Worm (Caenorhabditis elegans) whole organism, young adult: ENCODE results near the gene cyp-35B1.

Experiments
- B0336.3 ChIP-seq: fragments of 200-800 bp; sonication (Bioruptor generic); IDR thresholded peaks from 2 replicates; pipeline ENCODE4 v1.3.6; 2022; ENCODE audit warnings: missing genetic modification characterization, missing compliant biosample characterization
- F23B12.7 ChIP-seq: sonication (generic microtip); optimal IDR thresholded peaks from 2 replicates; lab custom pipeline; 2017; ENCODE audit warnings: missing genetic modification characterization, mild to moderate bottlenecking, missing compliant biosample characterization, antibody characterized with exemption, moderate library complexity; ENCODE audit not compliant: insufficient read depth
- F39B2.1 ChIP-seq: fragments of 200-800 bp; sonication (Bioruptor generic); IDR thresholded peaks from 2 replicates; pipeline ENCODE4 v1.3.6; 2022; ENCODE audit warnings: missing genetic modification reagents, missing genetic modification characterization, missing compliant biosample characterization
- Y56A3A.18 ChIP-seq: fragments of 200-800 bp; sonication (Bioruptor generic); IDR thresholded peaks from 2 replicates; pipeline ENCODE4 v1.3.6; 2022; ENCODE audit warnings: missing genetic modification reagents, missing genetic modification characterization, missing compliant biosample characterization
- Y95B8A.8 ChIP-seq: fragments of 200-800 bp; sonication (Bioruptor generic); IDR thresholded peaks from 2 replicates; pipeline ENCODE4 v1.3.6; 2022; ENCODE audit warnings: missing genetic modification reagents, missing genetic modification characterization, missing compliant biosample characterization
- ama-1 ChIP-seq, 3 experiments: fragments of 150-350 bp in 1 of 3; sonication (generic microtip) in 2 of 3; optimal IDR thresholded peaks; 2 replicates each; lab custom pipeline; 2014 to 2018; ENCODE audit warnings: missing biosample characterization in 2 of 3, missing genetic modification characterization in 2 of 3, missing genetic modification reagents in 2 of 3
- aptf-2 ChIP-seq: fragments of 200-800 bp; sonication (Bioruptor generic); conservative IDR thresholded peaks from 2 replicates; pipeline ENCODE4 v1.3.6; 2022; ENCODE audit warnings: missing genetic modification reagents, missing genetic modification characterization, missing compliant biosample characterization
- atf-7 ChIP-seq: sonication (generic microtip); optimal IDR thresholded peaks from 2 replicates; lab custom pipeline; 2017; ENCODE audit warnings: mild to moderate bottlenecking, missing genetic modification characterization, missing compliant biosample characterization
- attf-6 ChIP-seq: fragments of 200-800 bp; sonication (Bioruptor generic); IDR thresholded peaks from 2 replicates; pipeline ENCODE4 v1.3.6; 2022; ENCODE audit warnings: missing genetic modification reagents, missing genetic modification characterization, missing compliant biosample characterization
- bed-2 ChIP-seq: fragments of 200-800 bp; sonication (Bioruptor generic); IDR thresholded peaks from 2 replicates; pipeline ENCODE4 v1.3.6; 2022; ENCODE audit warnings: missing genetic modification reagents, missing genetic modification characterization, missing compliant biosample characterization
- dpff-1 ChIP-seq: sonication (generic microtip); optimal IDR thresholded peaks from 2 replicates; lab custom pipeline; 2017; ENCODE audit warnings: mild to moderate bottlenecking, missing genetic modification characterization, missing compliant biosample characterization
- egl-44 ChIP-seq: fragments of 200-800 bp; sonication (Bioruptor generic); IDR thresholded peaks from 2 replicates; pipeline ENCODE4 v1.3.6; 2022; ENCODE audit warnings: missing genetic modification reagents, missing genetic modification characterization, missing compliant biosample characterization
- fkh-3 ChIP-seq: sonication (generic microtip); optimal IDR thresholded peaks from 2 replicates; lab custom pipeline; 2016; ENCODE audit warnings: mild to moderate bottlenecking, missing genetic modification characterization, missing compliant biosample characterization
- hsf-1 ChIP-seq: fragments of 200-800 bp; sonication (Bioruptor generic); IDR thresholded peaks from 2 replicates; pipeline ENCODE4 v1.3.6; 2022; ENCODE audit warnings: missing genetic modification reagents, missing genetic modification characterization, missing compliant biosample characterization
- lag-1 ChIP-seq: fragments of 200-800 bp; sonication (Bioruptor generic); IDR thresholded peaks from 2 replicates; pipeline ENCODE4 v1.3.6; 2022; ENCODE audit warnings: missing genetic modification reagents, missing genetic modification characterization, missing compliant biosample characterization
- let-526 ChIP-seq: fragments of 200-800 bp; sonication (Bioruptor generic); IDR thresholded peaks from 2 replicates; pipeline ENCODE4 v1.3.6; 2022; ENCODE audit warnings: missing genetic modification reagents, missing genetic modification characterization, missing compliant biosample characterization
- lin-40 ChIP-seq: sonication (generic microtip); optimal IDR thresholded peaks from 2 replicates; lab custom pipeline; 2016; ENCODE audit warnings: missing genetic modification characterization, mild to moderate bottlenecking, missing compliant biosample characterization, missing genotype, missing genetic modification reagents
- madf-3 ChIP-seq: fragments of 200-800 bp; sonication (Bioruptor generic); IDR thresholded peaks from 2 replicates; pipeline ENCODE4 v1.3.6; 2022; ENCODE audit warnings: missing genetic modification reagents, missing genetic modification characterization, missing compliant biosample characterization
- mel-28 ChIP-seq: sonication (generic microtip); optimal IDR thresholded peaks from 2 replicates; lab custom pipeline; 2016; ENCODE audit warnings: borderline replicate concordance, mild to moderate bottlenecking, missing genetic modification characterization, missing compliant biosample characterization
- nhr-27 ChIP-seq: fragments of 200-800 bp; sonication (Bioruptor generic); optimal IDR thresholded peaks from 2 replicates; lab custom pipeline; 2018; ENCODE audit warnings: mild to moderate bottlenecking, missing genetic modification characterization, moderate library complexity, missing compliant biosample characterization
- rec-8 ChIP-seq, 2 experiments: sonication (generic microtip); optimal IDR thresholded peaks; 2 replicates each; lab custom pipeline; 2016; ENCODE audit warnings: mild to moderate bottlenecking in 2 of 2, missing genetic modification characterization in 2 of 2, missing genetic modification reagents in 2 of 2, missing genotype in 2 of 2, missing biosample characterization in 1 of 2, missing compliant biosample characterization in 1 of 2, moderate library complexity in 1 of 2
- snpc-3.4 ChIP-seq: sonication (generic microtip); optimal IDR thresholded peaks from 2 replicates; lab custom pipeline; 2017; ENCODE audit warnings: missing genetic modification characterization, mild to moderate bottlenecking, missing compliant biosample characterization, antibody characterized with exemption, moderate library complexity, missing genotype, missing genetic modification reagents
- somi-1 ChIP-seq: fragments of 200-800 bp; sonication (Bioruptor generic); optimal IDR thresholded peaks from 2 replicates; lab custom pipeline; 2018; ENCODE audit warnings: mild to moderate bottlenecking, missing genetic modification characterization, missing compliant biosample characterization
- tlf-1 ChIP-seq: fragments of 200-800 bp; sonication (Bioruptor generic); optimal IDR thresholded peaks from 2 replicates; lab custom pipeline; 2018; ENCODE audit warnings: mild to moderate bottlenecking, missing genetic modification characterization, missing compliant biosample characterization
- unc-62 ChIP-seq: fragments of 150-350 bp; optimal IDR thresholded peaks from 2 replicates; lab custom pipeline; 2014; ENCODE audit warnings: missing biosample characterization, missing genetic modification reagents, missing genetic modification characterization
- xnd-1 ChIP-seq: sonication (generic microtip); optimal IDR thresholded peaks from 2 replicates; lab custom pipeline; 2016; ENCODE audit warnings: missing genotype, missing genetic modification reagents, missing genetic modification characterization, missing compliant biosample characterization
- ztf-28 ChIP-seq: fragments of 200-800 bp; sonication (Bioruptor generic); IDR thresholded peaks from 2 replicates; pipeline ENCODE4 v1.3.6; 2022; ENCODE audit warnings: missing genetic modification reagents, missing genetic modification characterization, missing compliant biosample characterization

Gene cyp-35B1

DNA sequence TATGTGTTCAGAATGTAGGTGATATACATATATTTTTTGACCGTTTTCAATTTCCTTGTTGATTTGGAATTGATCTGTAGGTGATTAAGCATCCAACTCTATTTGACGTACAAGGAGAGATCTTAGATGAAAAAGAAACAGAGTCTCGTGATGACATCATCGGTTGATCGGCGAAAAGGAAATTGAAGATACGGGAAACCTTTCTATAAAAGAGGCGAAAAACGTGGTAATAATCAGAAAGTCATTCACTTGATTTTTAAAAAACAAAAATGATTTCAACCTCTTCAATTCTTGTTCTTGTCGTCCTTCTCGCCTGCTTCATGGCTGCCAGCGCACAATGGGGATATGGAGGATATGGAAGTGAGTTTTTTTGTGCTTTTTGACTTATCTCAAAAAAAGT is 45.3 kb downstream of the cyp-35B1 start, which contains the start of gene nlp-29:
Gene nlp-29, plus strand, starts transcription at position 248 of the 400 bp plus-strand sequence.
- no peak for TF ChIP-seq mel-28
- no peak for TF ChIP-seq lag-1 (GFP tag; lab: Robert Waterston, UW)
- no peak for TF ChIP-seq rec-8 (tag; optimal IDR thresholded peaks at IDR 0.05; lab: Kevin White, UChicago)
- TF ChIP-seq atf-7 (tag; lab: Kevin White, UChicago) = no peak
- no peak for TF ChIP-seq hsf-1
- no peak for TF ChIP-seq F39B2.1 (GFP tag; lab: Robert Waterston, UW)
- TF ChIP-seq Y56A3A.18 = no peak
- no peak for TF ChIP-seq fkh-3 (tag; lab: Kevin White, UChicago)
- TF ChIP-seq B0336.3 (GFP tag; lab: Robert Waterston, UW) = no peak
- TF ChIP-seq bed-2 = no peak

DNA sequence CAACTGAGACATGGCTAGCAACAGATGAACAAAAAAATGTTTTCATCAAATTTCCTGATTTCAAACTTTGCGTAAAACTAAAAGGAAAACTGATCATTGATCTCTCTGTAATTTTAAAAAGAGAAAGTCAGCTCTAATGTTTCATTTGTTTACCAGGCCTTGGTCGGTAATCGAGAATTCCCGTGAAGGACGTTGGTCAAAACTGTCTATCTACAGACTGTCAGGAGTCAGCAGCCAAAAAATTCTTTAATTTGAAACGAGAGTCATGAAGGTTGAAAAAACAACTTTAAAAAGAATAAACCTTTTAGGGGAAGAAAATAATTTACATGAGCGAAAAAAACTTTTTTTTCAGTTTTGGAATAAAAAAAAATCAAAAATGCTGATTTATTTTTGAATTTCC is 46.3 kb downstream of the cyp-35B1 start:
- no peak for TF ChIP-seq ama-1 (optimal IDR thresholded peaks at IDR 0.05; lab: Kevin White, UChicago)
- no peak for TF ChIP-seq ama-1 (GFP tag; optimal IDR thresholded peaks at IDR 0.05; lab: Kevin White, UChicago)
- TF ChIP-seq attf-6 = no peak
- no peak for TF ChIP-seq tlf-1 (GFP tag; lab: Kevin White, UChicago)
- no peak for TF ChIP-seq dpff-1 (tag; lab: Kevin White, UChicago)
- TF ChIP-seq snpc-3.4 (tag; lab: Kevin White, UChicago) = no peak
- no peak for TF ChIP-seq somi-1
- TF ChIP-seq xnd-1 (tag; lab: Kevin White, UChicago) = no peak
- TF ChIP-seq madf-3 (GFP tag; lab: Robert Waterston, UW) = no peak
- no peak for TF ChIP-seq lin-40
- no peak for TF ChIP-seq unc-62 (GFP tag; lab: Kevin White, UChicago)
- no peak for TF ChIP-seq let-526 (GFP tag; lab: Robert Waterston, UW)

DNA sequence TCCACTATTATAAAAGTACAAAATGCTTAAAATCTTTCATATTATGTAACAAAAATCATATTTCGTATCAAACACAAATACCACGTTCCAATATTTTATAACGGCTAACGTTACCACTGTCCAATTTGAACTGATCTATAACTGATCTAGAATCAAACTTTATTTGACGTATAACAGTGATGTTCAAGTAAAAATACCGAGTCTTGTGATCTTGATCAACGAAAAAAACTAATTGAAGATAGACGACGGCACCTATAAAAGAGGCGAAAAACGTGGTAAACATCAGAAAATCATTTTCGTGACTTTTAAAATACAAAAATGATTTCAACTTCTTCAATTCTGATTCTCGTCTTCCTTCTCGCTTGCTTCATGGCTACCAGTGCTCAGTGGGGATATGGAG is 48.8 kb downstream of the cyp-35B1 start, which contains the start of gene nlp-28:
Gene nlp-28, plus strand, starts transcription at position 285 of the 400 bp plus-strand sequence.
- TF ChIP-seq ztf-28 (GFP tag; lab: Robert Waterston, UW) (no peak), aptf-2 (no peak), ama-1 (optimal IDR thresholded peaks at IDR 0.05; lab: Kevin White, UChicago) (peak; percentile 39), ama-1 (GFP tag; optimal IDR thresholded peaks at IDR 0.05; lab: Kevin White, UChicago) (no peak), Y95B8A.8 (no peak), egl-44 (no peak)

DNA sequence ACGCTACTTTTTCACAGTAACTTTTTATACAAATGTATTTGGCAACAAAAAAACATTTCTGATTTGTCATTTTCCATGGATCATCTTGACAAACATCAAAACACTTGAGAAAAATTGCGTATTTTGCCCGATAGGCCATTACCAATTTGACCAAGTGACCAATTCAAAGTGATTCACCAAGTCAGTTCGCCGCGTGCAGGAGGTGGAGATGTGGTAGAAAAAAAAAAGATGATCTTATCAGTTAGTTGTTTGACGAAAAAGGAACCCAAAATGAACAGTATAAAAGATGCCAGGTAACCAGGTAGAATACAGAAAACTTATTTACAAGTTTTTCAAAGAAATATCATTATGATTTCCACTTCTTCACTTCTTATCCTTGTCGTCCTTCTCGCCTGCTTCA is 50.2 kb downstream of the cyp-35B1 start, which contains the start of gene nlp-27:
Gene nlp-27, plus strand, starts transcription at position 309 of the 400 bp plus-strand sequence.
- no peak for TF ChIP-seq fkh-3 (tag; lab: Kevin White, UChicago)
- no peak for TF ChIP-seq F23B12.7 (tag; lab: Kevin White, UChicago)
- TF ChIP-seq nhr-27 (tag; lab: Kevin White, UChicago) = no peak
- no peak for TF ChIP-seq F39B2.1 (GFP tag; lab: Robert Waterston, UW)
